Worm (Caenorhabditis elegans) whole organism, dauer: Measurements from ENCODE around the gene F22H10.2.

Experiments
- unc-62 ChIP-seq: sonication (generic microtip); optimal IDR thresholded peaks from 2 replicates; lab custom pipeline; 2017; ENCODE audit warnings: missing biosample characterization, missing genetic modification reagents, missing genetic modification characterization

F22H10.2 gene

DNA sequence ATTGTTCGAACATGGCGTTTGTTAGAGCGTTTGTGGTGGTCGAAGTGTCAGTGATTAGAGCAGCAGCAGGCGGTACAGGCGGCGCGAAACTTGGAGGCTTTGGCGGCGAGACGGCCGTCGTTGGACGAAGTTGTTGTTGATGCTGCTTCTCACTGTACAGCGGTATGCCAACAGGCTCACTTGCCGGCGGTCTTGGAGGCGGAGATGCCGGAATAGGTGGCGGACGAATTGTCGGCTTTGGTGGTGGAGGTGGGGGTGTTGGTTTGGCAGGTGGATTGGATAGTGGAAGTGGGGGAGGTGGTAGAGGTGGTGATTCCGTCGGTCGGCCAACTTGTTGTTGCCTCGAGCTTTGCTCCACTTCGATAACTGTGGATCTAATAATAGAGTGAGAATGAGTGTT, 8.1 kb upstream of the F22H10.2 start:
- TF ChIP-seq unc-62: no peak

ce11 chrX:16672661-16673060, 6.7 kb upstream of the F22H10.2 start:
- TF ChIP-seq unc-62: no peak

ce11 chrX:16674632-16675031, 4.7 kb upstream of the F22H10.2 start, which contains the start of gene tag-343:
Gene tag-343 (minus strand): TSS chrX:16674732.
- TF ChIP-seq unc-62: no peak

ce11 chrX:16675712-16676111, 3.6 kb upstream of the F22H10.2 start:
- TF ChIP-seq unc-62: no peak

DNA sequence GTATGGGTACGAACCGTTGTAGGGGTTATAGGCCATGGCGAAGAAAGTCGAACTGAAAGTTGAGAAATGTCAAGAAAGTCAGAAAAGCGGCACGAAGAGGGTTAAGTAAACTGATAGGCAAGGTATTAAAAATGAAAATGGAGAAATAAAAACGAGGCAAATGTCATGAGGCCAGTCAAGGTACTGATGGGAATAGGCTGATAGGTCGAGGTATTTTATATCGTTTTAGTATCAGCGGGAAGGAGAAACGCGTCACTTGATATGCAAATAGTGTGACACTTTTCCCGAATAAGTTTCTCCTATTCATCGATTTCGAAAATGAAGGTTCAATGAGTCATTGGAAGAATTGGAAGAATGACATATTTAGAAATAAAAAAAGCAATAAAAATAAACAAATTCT, 1.7 kb upstream of the F22H10.2 start, which contains the start of gene F22H10.3:
Gene F22H10.3 (minus strand): TSS at position 36 of the 400 bp plus-strand sequence.
- no peak for TF ChIP-seq unc-62

DNA sequence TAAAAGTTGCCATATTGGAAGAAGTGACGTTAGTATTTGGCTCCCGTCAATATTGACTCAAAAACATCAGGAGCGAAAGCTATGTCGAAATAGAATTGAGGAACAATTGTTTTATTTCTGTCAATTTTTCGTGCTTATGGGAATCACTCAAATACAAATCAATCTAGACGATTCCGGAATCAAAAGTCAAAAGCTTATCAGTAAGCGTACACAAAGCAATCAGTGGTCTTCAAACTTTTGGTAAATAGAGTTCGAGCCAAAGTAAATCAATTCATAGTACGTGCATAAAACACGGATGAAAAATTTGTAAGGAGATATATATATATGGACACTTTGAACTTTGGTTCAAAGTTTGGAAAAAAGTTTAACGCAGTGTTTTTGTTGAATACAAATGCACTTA, 1.2 kb upstream of the F22H10.2 start:
- no peak for TF ChIP-seq unc-62

- TF ChIP-seq unc-62: no peak
Observed at ce11 chrX:16681910-16682493, 2.7 kb downstream of the F22H10.2 start.

DNA sequence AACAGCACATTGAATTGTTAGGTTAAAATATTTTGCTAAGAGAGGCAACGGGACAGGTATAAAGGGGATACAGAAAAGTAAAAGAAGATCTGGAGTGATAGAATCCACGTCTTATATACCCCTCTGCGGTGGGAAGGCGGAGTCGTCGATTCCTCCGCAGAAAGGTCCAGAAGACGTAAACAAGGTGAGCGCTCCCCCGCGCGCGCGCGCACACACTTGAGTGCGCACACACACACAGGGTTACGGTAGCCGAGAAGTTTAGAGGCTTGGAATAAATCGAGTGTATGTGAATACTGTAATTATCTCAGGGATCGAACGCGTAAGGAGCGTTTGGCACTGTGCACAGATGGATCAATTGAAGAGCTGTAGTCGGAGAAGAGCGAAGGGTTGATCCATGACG, 8.0 kb downstream of the F22H10.2 start:
- TF ChIP-seq unc-62: no peak

ce11 chrX:16687945-16688344, 8.6 kb downstream of the F22H10.2 start, which contains the start of gene F22H10.11:
Gene F22H10.11 (minus strand): TSS chrX:16688045.
- no peak for TF ChIP-seq unc-62

ce11 chrX:16689852-16690473, 10.6 kb downstream of the F22H10.2 start:
- no peak for TF ChIP-seq unc-62

DNA sequence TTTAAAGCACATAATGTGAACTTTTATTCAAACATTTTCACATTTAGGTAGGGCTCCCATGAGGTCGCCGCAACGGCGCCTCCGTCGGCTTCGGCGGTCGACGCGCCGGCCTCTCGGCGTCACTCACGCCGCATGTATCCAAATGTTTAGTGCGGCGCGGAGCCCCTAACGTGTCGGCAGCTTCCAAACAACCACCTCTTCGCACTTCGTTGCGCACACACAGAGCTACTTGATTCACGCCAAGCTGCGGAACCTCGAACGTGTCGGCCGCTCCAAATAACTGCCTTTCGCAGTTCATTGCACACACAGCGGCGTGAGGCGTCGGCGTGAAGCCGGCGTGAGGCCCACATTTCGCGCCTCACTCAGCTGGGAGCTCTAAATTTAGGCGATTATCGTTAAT, 11.7 kb downstream of the F22H10.2 start, which contains the start of gene F22H10.6:
Gene F22H10.6 (minus strand): TSS at position 292 of the 400 bp plus-strand sequence.
- TF ChIP-seq unc-62: no peak

DNA sequence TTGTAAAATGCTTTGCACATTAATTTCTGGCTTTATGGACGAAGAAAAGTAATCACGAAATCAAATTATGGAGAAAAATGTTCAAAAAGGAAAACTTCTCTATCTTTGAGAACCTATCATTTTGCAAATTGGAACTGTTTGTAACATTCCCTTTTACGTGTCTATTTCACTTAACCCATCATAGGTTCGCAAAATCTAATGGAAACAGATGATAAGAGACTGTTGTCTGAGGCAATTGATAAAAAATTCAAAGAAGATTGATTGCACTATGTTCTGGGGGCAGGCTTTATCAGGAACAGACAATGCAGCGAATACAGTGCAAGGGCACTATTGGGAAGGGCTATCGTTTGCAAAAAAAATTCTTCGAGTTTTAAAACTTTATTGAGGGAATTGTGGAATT, 15.8 kb downstream of the F22H10.2 start:
- no peak for TF ChIP-seq unc-62

ce11 chrX:16696822-16697221, 17.5 kb downstream of the F22H10.2 start:
- no peak for TF ChIP-seq unc-62

DNA sequence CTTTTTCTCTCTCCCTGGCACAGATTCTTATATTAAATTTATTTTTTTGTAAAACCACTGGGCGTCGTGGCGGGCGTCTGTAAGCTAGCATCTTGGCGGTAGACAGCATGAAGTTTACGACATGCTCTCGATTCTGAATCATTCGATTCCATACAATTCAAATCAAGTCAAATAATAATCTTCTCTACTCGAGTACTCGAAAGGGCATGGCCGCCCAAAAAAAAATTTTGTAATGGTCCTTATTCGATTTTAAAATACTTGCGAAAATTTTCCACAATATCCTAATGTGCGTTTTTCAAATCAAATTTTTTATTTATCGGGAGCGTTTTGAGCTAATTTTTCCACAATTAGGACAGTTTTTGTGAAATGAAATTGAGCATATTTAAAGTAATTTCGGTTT, 18.7 kb downstream of the F22H10.2 start:
- TF ChIP-seq unc-62: no peak

DNA sequence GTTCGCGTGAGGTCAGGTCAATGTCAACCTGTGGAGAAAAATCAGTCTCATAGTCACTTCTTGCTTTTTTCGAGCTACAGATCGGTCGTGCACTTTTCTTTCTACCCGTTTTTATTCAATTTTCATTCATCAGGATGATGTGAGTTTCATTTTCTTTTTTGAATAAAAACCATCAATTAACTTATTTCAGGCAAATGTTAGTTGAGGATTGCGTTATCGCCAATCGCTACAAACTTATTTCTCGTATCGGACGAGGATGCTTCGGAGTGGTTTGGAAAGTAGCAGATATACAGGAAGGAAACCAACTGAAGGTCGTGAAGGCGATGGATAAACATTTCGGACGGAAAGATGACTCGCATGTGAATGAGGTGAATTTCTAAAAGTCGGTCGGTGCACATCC, 22.9 kb downstream of the F22H10.2 start, which contains the start of gene F22H10.1:
Gene F22H10.1 (plus strand): TSS at position 211 of the 400 bp plus-strand sequence.
- no peak for TF ChIP-seq unc-62

DNA sequence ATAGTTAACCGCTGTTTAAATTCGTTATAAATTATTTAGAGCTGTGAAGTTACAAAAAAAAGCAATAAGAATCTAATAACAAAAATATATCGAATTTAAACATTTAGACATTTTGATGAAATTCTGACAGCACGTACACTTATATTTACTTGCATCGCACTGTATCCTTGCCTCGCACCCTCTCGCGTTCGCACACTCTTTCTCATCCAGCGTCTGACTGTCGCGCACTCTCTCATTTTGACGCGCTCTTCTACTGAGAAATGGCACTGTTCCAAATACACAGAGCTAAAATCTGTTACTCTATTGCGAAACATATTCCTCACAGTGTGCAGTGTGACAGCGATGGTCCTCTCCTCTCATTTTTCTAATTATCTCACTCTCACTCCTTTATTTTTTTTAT, 24.7 kb downstream of the F22H10.2 start:
- no peak for TF ChIP-seq unc-62

DNA sequence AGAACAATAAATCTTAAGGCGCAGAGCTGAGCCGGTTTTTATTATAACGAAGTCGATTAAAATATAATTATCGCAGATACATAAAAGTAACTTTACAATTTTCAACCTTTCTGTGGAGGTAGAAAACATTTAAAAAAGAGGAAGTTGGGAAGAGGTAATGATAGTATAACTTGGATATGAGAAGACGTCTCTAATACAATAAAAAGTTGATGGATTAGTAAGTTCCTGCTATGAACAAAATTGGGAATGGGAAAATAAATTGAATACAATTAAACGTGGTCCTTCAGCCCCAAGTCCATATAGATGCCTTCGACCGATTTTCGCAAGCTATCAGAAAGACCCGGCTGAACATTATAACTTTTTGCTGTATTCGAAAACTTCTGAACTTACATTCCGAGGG, 26.3 kb downstream of the F22H10.2 start:
- no peak for TF ChIP-seq unc-62

- TF ChIP-seq unc-62: no peak
Observed at ce11 chrX:16711381-16711780, 32.0 kb downstream of the F22H10.2 start, which contains the start of gene lgc-53. Gene lgc-53 (plus strand): TSS chrX:16711681.
